Fruit fly (Drosophila melanogaster) whole organism, adult: ENCODE measurements around the gene yip7.

Experiments used
- CG1620 ChIP-seq: fragments of 200-800 bp; sonication (Bioruptor generic); optimal IDR thresholded peaks from 2 replicates; lab custom pipeline; 2016; ENCODE audit warnings: missing biosample characterization, missing genetic modification characterization
- CG33017 ChIP-seq: fragments of 200-800 bp; sonication (Bioruptor generic); optimal IDR thresholded peaks from 2 replicates; lab custom pipeline; 2018; ENCODE audit warnings: missing biosample characterization, mild to moderate bottlenecking, missing genetic modification characterization, moderate library complexity
- CG7101 ChIP-seq: fragments of 200-800 bp; sonication (Bioruptor generic); optimal IDR thresholded peaks from 2 replicates; lab custom pipeline; 2018; ENCODE audit warnings: missing biosample characterization, mild to moderate bottlenecking, missing genetic modification characterization, moderate library complexity
- bab1 ChIP-seq: fragments of 200-800 bp; sonication (Bioruptor generic); optimal IDR thresholded peaks from 3 replicates; lab custom pipeline; 2019; ENCODE audit warnings: missing biosample characterization, mild to moderate bottlenecking, missing genetic modification characterization, moderate library complexity

dm6 chr3L:6076429-6076828 is 41.4 kb downstream of the yip7 start, which contains the start of gene ssp6:
- no peak for TF ChIP-seq bab1 (GFP tag; lab: Kevin White, UChicago)
- TF ChIP-seq CG1620 (GFP tag; lab: Kevin White, UChicago), result no peak
- TF ChIP-seq CG33017 (tag; lab: Kevin White, UChicago), result no peak
- TF ChIP-seq CG7101 (tag; lab: Kevin White, UChicago), result no peak
